Fruit fly (Drosophila melanogaster): ENCODE data around the gene Fhos.

DNA sequence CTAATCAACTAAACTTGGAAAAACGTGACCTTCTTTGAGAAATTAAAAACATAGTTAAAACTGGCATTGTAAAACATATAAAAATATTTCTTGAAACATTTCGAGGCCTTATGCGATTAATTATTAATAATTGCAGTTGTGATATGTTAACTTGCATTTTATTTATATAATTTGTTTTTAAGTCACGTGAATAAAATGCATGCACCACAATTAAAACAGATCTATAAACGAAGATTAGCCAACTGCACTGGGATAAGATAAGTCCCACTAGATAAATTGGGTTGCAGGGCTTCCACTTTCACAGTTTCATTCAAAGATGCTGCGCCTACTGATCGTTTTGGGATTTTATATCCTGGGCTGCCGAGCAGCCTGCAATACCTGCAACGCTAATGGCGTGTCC is 56.7 kb downstream of the Fhos start, which contains the start of gene CG13309:
- TF ChIP-seq OdsH (GFP tag; optimal IDR thresholded peaks at IDR 0.05) (no peak), fd59A (GFP tag; optimal IDR thresholded peaks at IDR 0.05) (no peak), Eip78C (GFP tag) (no peak), net (GFP tag; optimal IDR thresholded peaks at IDR 0.05) (no peak), CG6854 (GFP tag; optimal IDR thresholded peaks at IDR 0.05) (no peak)
